Fruit fly (Drosophila melanogaster): ENCODE results near the gene mRpS21.

The mRpS21 gene

DNA sequence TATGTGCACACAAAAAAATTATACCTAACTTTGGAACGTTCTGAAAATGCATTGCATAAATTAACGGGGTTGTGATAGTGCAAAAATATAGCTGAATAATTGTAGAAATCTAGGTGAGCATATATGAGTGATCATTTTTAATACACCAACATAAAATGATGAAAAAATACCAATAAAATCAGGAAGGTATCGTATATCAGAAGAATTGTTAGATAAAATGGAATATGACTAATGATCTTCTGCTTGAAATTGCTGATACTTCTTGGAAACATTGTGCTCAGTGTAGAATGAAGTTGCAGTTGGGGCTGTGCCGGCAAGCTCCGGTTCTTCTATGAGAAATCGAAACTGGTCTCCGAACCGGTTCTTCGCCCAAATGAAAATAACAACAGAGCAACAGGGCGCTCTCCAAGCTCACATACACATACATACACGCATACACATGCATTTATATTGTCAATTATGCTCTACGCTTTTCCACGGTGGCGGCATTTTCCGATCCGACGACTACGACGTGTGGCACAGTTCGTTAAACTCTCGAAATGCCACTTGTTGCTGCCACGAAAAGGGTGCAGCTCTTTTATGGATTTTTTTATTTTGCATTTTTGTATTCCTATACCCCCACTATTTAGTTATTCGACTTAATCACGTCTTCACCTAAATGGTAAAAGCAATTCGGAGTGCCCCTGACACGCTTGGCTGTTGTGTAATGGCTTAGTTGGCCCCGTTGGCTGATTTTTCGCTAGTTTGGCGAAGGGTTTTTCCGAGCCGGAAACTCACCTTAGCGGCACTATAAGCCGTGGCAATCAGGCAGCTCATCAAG, 19.5 kb upstream of the mRpS21 start (continued):
- TF ChIP-seq CG17359 (tag; optimal IDR thresholded peaks at IDR 0.05) (peak; percentile 82), ems (GFP tag; optimal IDR thresholded peaks at IDR 0.05) (peak; percentile 73), NfI (GFP tag; optimal IDR thresholded peaks at IDR 0.05) (peak; percentile 90), Hr3 (GFP tag; optimal IDR thresholded peaks at IDR 0.05) (peak; percentile 88), CG5180 (GFP tag; optimal IDR thresholded peaks at IDR 0.05) (peak; percentile 72), al (GFP tag; IDR thresholded peaks at IDR 0.05) (peak; percentile 83), CG6654 (GFP tag; optimal IDR thresholded peaks at IDR 0.05) (peak; percentile 70), Scr (GFP tag; IDR thresholded peaks at IDR 0.05; ENCODE audit: partially characterized antibody) (no peak), ATbp (GFP tag; optimal IDR thresholded peaks at IDR 0.05) (peak; percentile 79), CG3726 (GFP tag; IDR thresholded peaks at IDR 0.05) (peak; percentile 80; the same call in 2 of the 3 replicates), p53 (GFP tag; optimal IDR thresholded peaks at IDR 0.05) (peak; percentile 79), Xrp1 (GFP tag; IDR thresholded peaks at IDR 0.05) (peak; percentile 88), CG4328 (GFP tag; optimal IDR thresholded peaks at IDR 0.05) (peak; percentile 73), Lhr (GFP tag; optimal IDR thresholded peaks at IDR 0.05) (peak; percentile 78), shn (GFP tag; optimal IDR thresholded peaks at IDR 0.05) (peak; percentile 92), Vsx1 (GFP tag; optimal IDR thresholded peaks at IDR 0.05) (peak; percentile 81), CG34224 (GFP tag; IDR thresholded peaks at IDR 0.05; ENCODE audit: partially characterized antibody) (no peak; the same call in 2 of the 3 replicates), zfh2 (GFP tag; optimal IDR thresholded peaks at IDR 0.05) (peak; percentile 86), CG2889 (GFP tag; IDR thresholded peaks at IDR 0.05) (peak; percentile 40; the same call in 1 of the 3 replicates), bab2 (GFP tag; optimal IDR thresholded peaks at IDR 0.05) (peak; percentile 87), vnd (GFP tag; IDR thresholded peaks at IDR 0.05; ENCODE audit: partially characterized antibody) (no peak), mirr (GFP tag; optimal IDR thresholded peaks at IDR 0.05) (peak; percentile 23), abd-A (tag; optimal IDR thresholded peaks at IDR 0.05) (no peak), Atf6 (GFP tag; IDR thresholded peaks at IDR 0.05) (peak; percentile 88), Hand (GFP tag; optimal IDR thresholded peaks at IDR 0.05) (peak; percentile 68), Hr78 (GFP tag; optimal IDR thresholded peaks at IDR 0.05) (peak in 1 of 2 experiments; percentile 73), pita (GFP tag; optimal IDR thresholded peaks at IDR 0.05) (no peak), Awh (GFP tag; IDR thresholded peaks at IDR 0.05) (peak; percentile 74), CG1024 (GFP tag; IDR thresholded peaks at IDR 0.05) (peak; percentile 64; the same call in 1 of the 2 replicates), CG15073 (GFP tag; optimal IDR thresholded peaks at IDR 0.05) (peak; percentile 64), Kr (GFP tag; optimal IDR thresholded peaks at IDR 0.05) (no peak), ftz-f1 (GFP tag; optimal IDR thresholded peaks at IDR 0.05) (no peak), Dref (GFP tag; IDR thresholded peaks at IDR 0.05) (no peak), Neu2 (GFP tag; optimal IDR thresholded peaks at IDR 0.05; ENCODE audit: borderline replicate concordance) (peak; percentile 9), CG12744 (GFP tag; optimal IDR thresholded peaks at IDR 0.05) (peak; percentile 86), CG31441 (GFP tag; IDR thresholded peaks at IDR 0.05) (peak; percentile 90), Rfx (GFP tag; IDR thresholded peaks at IDR 0.05) (peak; percentile 86), eyg (GFP tag; optimal IDR thresholded peaks at IDR 0.05) (peak; percentile 76), kah (GFP tag; optimal IDR thresholded peaks at IDR 0.05) (peak; percentile 86), nmo (GFP tag; optimal IDR thresholded peaks at IDR 0.05) (peak; percentile 94), hth (optimal IDR thresholded peaks at IDR 0.05) (no peak), Atf-2 (GFP tag; optimal IDR thresholded peaks at IDR 0.05) (peak; percentile 91), ci (GFP tag; IDR thresholded peaks at IDR 0.05) (peak; percentile 87), CG11456 (GFP tag; IDR thresholded peaks at IDR 0.05) (peak; percentile 71; the same call in 1 of the 3 replicates), da (GFP tag; optimal IDR thresholded peaks at IDR 0.05) (peak; percentile 76), pfk (GFP tag; optimal IDR thresholded peaks at IDR 0.05) (no peak), HmgZ (tag; optimal IDR thresholded peaks at IDR 0.05) (peak; percentile 90), vvl (GFP tag; IDR thresholded peaks at IDR 0.05) (peak; percentile 89), Mad (GFP tag; optimal IDR thresholded peaks at IDR 0.05) (peak; percentile 80)
